Worm (Caenorhabditis elegans) whole organism, L2 larva: Measurements from ENCODE around the gene figl-1.

Experiments used
- R02D3.7 ChIP-seq: fragments of 150-350 bp; optimal IDR thresholded peaks from 2 replicates; lab custom pipeline; 2014; ENCODE audit warnings: missing biosample characterization, missing genetic modification characterization
- alr-1 ChIP-seq: fragments of 150-350 bp; optimal IDR thresholded peaks from 2 replicates; lab custom pipeline; 2014; ENCODE audit warnings: missing biosample characterization, missing genetic modification characterization
- aly-2 ChIP-seq: fragments of 150-350 bp; optimal IDR thresholded peaks from 2 replicates; lab custom pipeline; 2014; ENCODE audit warnings: missing biosample characterization, missing genetic modification characterization
- ceh-82 ChIP-seq: fragments of 150-350 bp; optimal IDR thresholded peaks from 2 replicates; lab custom pipeline; 2014; ENCODE audit warnings: missing biosample characterization, missing genetic modification characterization
- crh-2 ChIP-seq: sonication (generic microtip); optimal IDR thresholded peaks from 2 replicates; lab custom pipeline; 2017; ENCODE audit warnings: missing biosample characterization, missing genetic modification characterization
- dmd-4 ChIP-seq: sonication (generic microtip); optimal IDR thresholded peaks from 2 replicates; lab custom pipeline; 2017; ENCODE audit warnings: missing biosample characterization, missing genetic modification characterization
- egl-27 ChIP-seq: sonication (generic microtip); optimal IDR thresholded peaks from 3 replicates; lab custom pipeline; 2017; ENCODE audit warnings: missing biosample characterization, missing genetic modification reagents, missing genetic modification characterization
- elt-1 ChIP-seq: fragments of 150-350 bp; optimal IDR thresholded peaks from 2 replicates; lab custom pipeline; 2014; ENCODE audit warnings: missing biosample characterization, missing genetic modification characterization
- elt-3 ChIP-seq: sonication (generic microtip); optimal IDR thresholded peaks from 2 replicates; lab custom pipeline; 2017; ENCODE audit warnings: missing biosample characterization, missing genetic modification characterization
- fos-1 ChIP-seq: fragments of 150-350 bp; optimal IDR thresholded peaks from 2 replicates; lab custom pipeline; 2014; ENCODE audit warnings: missing biosample characterization, missing genetic modification characterization
- gmeb-1 ChIP-seq: fragments of 150-350 bp; optimal IDR thresholded peaks from 2 replicates; lab custom pipeline; 2014; ENCODE audit warnings: missing biosample characterization, missing genetic modification characterization
- lin-11 ChIP-seq: fragments of 150-350 bp; sonication (generic microtip); optimal IDR thresholded peaks from 2 replicates; lab custom pipeline; 2014; ENCODE audit warnings: missing biosample characterization, missing genetic modification characterization, inconsistent platforms, mixed read lengths
- lin-13 ChIP-seq: fragments of 150-350 bp; optimal IDR thresholded peaks from 2 replicates; lab custom pipeline; 2014; ENCODE audit warnings: missing biosample characterization, missing genetic modification reagents, missing genetic modification characterization
- lin-39 ChIP-seq: fragments of 150-350 bp; optimal IDR thresholded peaks from 2 replicates; lab custom pipeline; 2014; ENCODE audit warnings: missing biosample characterization, missing genetic modification reagents, missing genetic modification characterization
- lsy-2 ChIP-seq, 2 experiments: fragments of 150-350 bp in 1 of 2; sonication (generic microtip) in 1 of 2; optimal IDR thresholded peaks; 2 replicates each; lab custom pipeline; 2014 to 2017; ENCODE audit warnings: missing biosample characterization in 2 of 2, missing genetic modification characterization in 2 of 2
- mab-5 ChIP-seq: fragments of 150-350 bp; optimal IDR thresholded peaks from 2 replicates; lab custom pipeline; 2014; ENCODE audit warnings: missing biosample characterization, missing genetic modification characterization
- mbf-1 ChIP-seq: sonication (generic microtip); optimal IDR thresholded peaks from 2 replicates; lab custom pipeline; 2017; ENCODE audit warnings: missing biosample characterization, missing genetic modification characterization
- mdl-1 ChIP-seq, 2 experiments: fragments of 150-350 bp in 1 of 2; sonication (generic microtip) in 1 of 2; optimal IDR thresholded peaks; 2 replicates each; lab custom pipeline; 2017; ENCODE audit warnings: missing biosample characterization in 2 of 2, missing genetic modification characterization in 2 of 2
- nhr-11 ChIP-seq: fragments of 150-350 bp; optimal IDR thresholded peaks from 2 replicates; lab custom pipeline; 2014; ENCODE audit warnings: missing biosample characterization, missing genetic modification characterization
- nhr-12 ChIP-seq: fragments of 150-350 bp; optimal IDR thresholded peaks from 2 replicates; lab custom pipeline; 2014; ENCODE audit warnings: missing biosample characterization, missing genetic modification characterization
- nhr-129 ChIP-seq: fragments of 150-350 bp; optimal IDR thresholded peaks from 2 replicates; lab custom pipeline; 2014; ENCODE audit warnings: missing biosample characterization, missing genetic modification characterization
- nhr-21 ChIP-seq: fragments of 150-350 bp; optimal IDR thresholded peaks from 2 replicates; lab custom pipeline; 2014; ENCODE audit warnings: missing biosample characterization, missing genetic modification characterization
- nhr-23 ChIP-seq: fragments of 150-350 bp; optimal IDR thresholded peaks from 2 replicates; lab custom pipeline; 2014; ENCODE audit warnings: missing biosample characterization, missing genetic modification reagents, missing genetic modification characterization
- nhr-237 ChIP-seq: fragments of 150-350 bp; optimal IDR thresholded peaks from 2 replicates; lab custom pipeline; 2014; ENCODE audit warnings: missing biosample characterization, missing genetic modification characterization
- nhr-25 ChIP-seq: fragments of 150-350 bp; sonication (generic microtip); optimal IDR thresholded peaks from 3 replicates; lab custom pipeline; 2014; ENCODE audit warnings: missing biosample characterization, missing genetic modification characterization
- nhr-6 ChIP-seq: fragments of 150-350 bp; optimal IDR thresholded peaks from 2 replicates; lab custom pipeline; 2014; ENCODE audit warnings: missing biosample characterization, missing genetic modification characterization
- skn-1 ChIP-seq: sonication (generic microtip); optimal IDR thresholded peaks from 2 replicates; lab custom pipeline; 2017; ENCODE audit warnings: missing biosample characterization, missing genetic modification characterization
- sma-3 ChIP-seq: sonication (generic microtip); optimal IDR thresholded peaks from 2 replicates; lab custom pipeline; 2016; ENCODE audit warnings: missing genetic modification reagents, missing genetic modification characterization, missing compliant biosample characterization
- sma-9 ChIP-seq, 2 experiments: fragments of 150-350 bp in 1 of 2; sonication (generic microtip) in 1 of 2; optimal IDR thresholded peaks; 2 replicates each; lab custom pipeline; 2014 to 2016; ENCODE audit warnings: missing genetic modification characterization in 2 of 2, mild to moderate bottlenecking in 1 of 2, missing biosample characterization in 1 of 2, missing compliant biosample characterization in 1 of 2, missing genetic modification reagents in 1 of 2, moderate library complexity in 1 of 2
- snpc-4 ChIP-seq: fragments of 150-350 bp; optimal IDR thresholded peaks from 2 replicates; lab custom pipeline; 2014; ENCODE audit warnings: missing biosample characterization, missing genetic modification characterization
- unc-39 ChIP-seq: fragments of 150-350 bp; optimal IDR thresholded peaks from 2 replicates; lab custom pipeline; 2014; ENCODE audit warnings: missing biosample characterization, missing genetic modification characterization
- unc-55 ChIP-seq: fragments of 150-350 bp; sonication (generic microtip); optimal IDR thresholded peaks from 3 replicates; lab custom pipeline; 2014; ENCODE audit warnings: missing biosample characterization, missing genetic modification reagents, missing genetic modification characterization
- unc-62 ChIP-seq: fragments of 150-350 bp; optimal IDR thresholded peaks from 2 replicates; lab custom pipeline; 2014; ENCODE audit warnings: missing biosample characterization, missing genetic modification reagents, missing genetic modification characterization
- zag-1 ChIP-seq: fragments of 150-350 bp; optimal IDR thresholded peaks from 2 replicates; lab custom pipeline; 2014; ENCODE audit warnings: missing biosample characterization, missing genetic modification characterization
- ztf-1 ChIP-seq: fragments of 200-800 bp; sonication (Bioruptor generic); conservative IDR thresholded peaks from 2 replicates; pipeline ENCODE4 v1.3.6; 2022; ENCODE audit warnings: missing genetic modification characterization, missing compliant biosample characterization
- ztf-11 ChIP-seq: sonication (generic microtip); optimal IDR thresholded peaks from 2 replicates; lab custom pipeline; 2017; ENCODE audit warnings: missing biosample characterization, missing genetic modification characterization
- ztf-4 ChIP-seq: fragments of 150-350 bp; optimal IDR thresholded peaks from 2 replicates; lab custom pipeline; 2014; ENCODE audit warnings: missing biosample characterization, missing genetic modification characterization

The figl-1 gene

ce11 chrV:4345714-4346113 is at the start of gene figl-1:
Gene figl-1 (minus strand): TSS chrV:4345999.
- no peak for TF ChIP-seq elt-1
- TF ChIP-seq sma-3: peak; percentile 5

- no peak for TF ChIP-seq mbf-1 (tag; lab: Kevin White, UChicago)
- TF ChIP-seq nhr-11 (tag; lab: Kevin White, UChicago): no peak
- no peak for TF ChIP-seq ztf-1 (GFP tag; lab: Robert Waterston, UW)
- TF ChIP-seq snpc-4 (tag; lab: Kevin White, UChicago): no peak
- TF ChIP-seq nhr-129 (tag; lab: Kevin White, UChicago): no peak
- no peak for TF ChIP-seq nhr-12
- no peak for TF ChIP-seq nhr-237 (tag; lab: Kevin White, UChicago)
- TF ChIP-seq lsy-2 (tag; optimal IDR thresholded peaks at IDR 0.05; lab: Kevin White, UChicago): no peak
- TF ChIP-seq, all 48 proteins: peak for 0
These were observed 42.1 kb upstream of the figl-1 start for ce11 chrV:4387916-4388315.

ce11 chrV:4387402-4387801 is 41.6 kb upstream of the figl-1 start, which contains the start of gene F13A2.9:
Gene F13A2.9 (minus strand): TSS chrV:4387502.
- TF ChIP-seq egl-27 (tag; lab: Kevin White, UChicago) (no peak), nhr-23 (no peak), gmeb-1 (no peak), mab-5 (tag; lab: Kevin White, UChicago) (no peak), skn-1 (tag; lab: Kevin White, UChicago) (no peak), lin-13 (GFP tag; lab: Kevin White, UChicago) (no peak)
- TF ChIP-seq, all 48 proteins: peak for 0

- no peak for TF ChIP-seq ztf-4 (tag; lab: Kevin White, UChicago)
- no peak for TF ChIP-seq alr-1 (tag; lab: Kevin White, UChicago)
- TF ChIP-seq crh-2 (tag; lab: Kevin White, UChicago): no peak
- no peak for TF ChIP-seq nhr-129 (tag; lab: Kevin White, UChicago)
- no peak for TF ChIP-seq sma-3
- TF ChIP-seq ceh-82 (tag; lab: Kevin White, UChicago): no peak
- TF ChIP-seq sma-9 (GFP tag; optimal IDR thresholded peaks at IDR 0.05; lab: Kevin White, UChicago): no peak
- no peak for TF ChIP-seq sma-9 (tag; optimal IDR thresholded peaks at IDR 0.05; lab: Kevin White, UChicago)
- no peak for TF ChIP-seq dmd-4
- TF ChIP-seq fos-1: no peak
- TF ChIP-seq nhr-21 (tag; lab: Kevin White, UChicago): no peak
- no peak for TF ChIP-seq R02D3.7 (tag; lab: Kevin White, UChicago)
- no peak for TF ChIP-seq unc-62 (GFP tag; lab: Kevin White, UChicago)
- TF ChIP-seq lin-13 (GFP tag; lab: Kevin White, UChicago): no peak
- no peak for TF ChIP-seq nhr-237 (tag; lab: Kevin White, UChicago)
- TF ChIP-seq unc-39 (tag; lab: Kevin White, UChicago): no peak
These were observed 40.4 kb upstream of the figl-1 start, which contains the start of gene F13A2.10 for ce11 chrV:4386173-4386572. Gene F13A2.10 (minus strand): TSS chrV:4386273.

- no peak for TF ChIP-seq nhr-11 (tag; lab: Kevin White, UChicago)
- no peak for TF ChIP-seq lin-39 (tag; lab: Kevin White, UChicago)
- no peak for TF ChIP-seq snpc-4 (tag; lab: Kevin White, UChicago)
- no peak for TF ChIP-seq aly-2
- TF ChIP-seq gmeb-1: no peak
- TF ChIP-seq nhr-21 (tag; lab: Kevin White, UChicago): no peak
- no peak for TF ChIP-seq nhr-25 (tag; lab: Kevin White, UChicago)
- no peak for TF ChIP-seq fos-1
- TF ChIP-seq nhr-23: no peak
- no peak for TF ChIP-seq alr-1 (tag; lab: Kevin White, UChicago)
- no peak for TF ChIP-seq ztf-11
- no peak for TF ChIP-seq skn-1 (tag; lab: Kevin White, UChicago)
- no peak for TF ChIP-seq unc-55
- no peak for TF ChIP-seq mab-5 (tag; lab: Kevin White, UChicago)
- TF ChIP-seq zag-1: no peak
These were observed 38.7 kb upstream of the figl-1 start, which contains the start of gene F13A2.2 for ce11 chrV:4384482-4384881. Gene F13A2.2 (minus strand): TSS chrV:4384582.

- no peak for TF ChIP-seq elt-3 (tag; lab: Kevin White, UChicago)
- no peak for TF ChIP-seq lin-11 (tag; lab: Kevin White, UChicago)
- TF ChIP-seq mdl-1 (tag; optimal IDR thresholded peaks at IDR 0.05; lab: Kevin White, UChicago): no peak
- no peak for TF ChIP-seq ztf-1 (GFP tag; lab: Robert Waterston, UW)
- TF ChIP-seq lin-39 (tag; lab: Kevin White, UChicago): no peak
- no peak for TF ChIP-seq unc-62 (GFP tag; lab: Kevin White, UChicago)
- TF ChIP-seq nhr-6 (tag; lab: Kevin White, UChicago): no peak
- TF ChIP-seq unc-55: no peak
- TF ChIP-seq, all 48 proteins: peak for 0
These were observed 36.5 kb upstream of the figl-1 start, which contains the start of gene F13A2.1 for ce11 chrV:4382298-4382697. Gene F13A2.1 (minus strand): TSS chrV:4382398.
